Fruit fly (Drosophila melanogaster) whole organism, embryonic: Measurements from ENCODE around the gene CG10445.
A peak's percentile ranks its signal among the peaks of the same experiment; 100 is the strongest.

Experiments
- Abd-B ChIP-seq: fragments of 200-800 bp; sonication (Bioruptor generic); optimal IDR thresholded peaks from 2 replicates; lab custom pipeline; 2018; ENCODE audit warnings: missing biosample characterization, mild to moderate bottlenecking, missing genetic modification characterization, moderate library complexity
- Aef1 ChIP-seq: fragments of 200-800 bp; sonication (Bioruptor generic); IDR thresholded peaks from 3 replicates; pipeline ENCODE4 v1.3.6; 2022; ENCODE audit warnings: missing biosample characterization, missing genetic modification characterization
- C15 ChIP-seq: fragments of 200-800 bp; sonication (Bioruptor generic); IDR thresholded peaks from 3 replicates; pipeline ENCODE4 v1.3.6; 2022; ENCODE audit warnings: missing biosample characterization, missing genetic modification characterization
- CG10267 ChIP-seq: fragments of 200-800 bp; sonication (Bioruptor generic); optimal IDR thresholded peaks from 2 replicates; lab custom pipeline; 2018; ENCODE audit warnings: missing biosample characterization, mild to moderate bottlenecking, missing genetic modification characterization, moderate library complexity
- CG10274 ChIP-seq: fragments of 200-800 bp; sonication (Bioruptor generic); optimal IDR thresholded peaks from 3 replicates; lab custom pipeline; 2017; ENCODE audit warnings: missing biosample characterization, mild to moderate bottlenecking, missing genetic modification characterization
- CG10959 ChIP-seq: fragments of 200-800 bp; sonication (Bioruptor generic); IDR thresholded peaks from 2 replicates; pipeline ENCODE4 v1.3.6; 2022; ENCODE audit warnings: missing biosample characterization, missing genetic modification characterization
- CG11560 ChIP-seq: fragments of 200-800 bp; sonication (Bioruptor generic); IDR thresholded peaks from 3 replicates; pipeline ENCODE4 v1.3.6; 2022; ENCODE audit warnings: missing biosample characterization, missing genetic modification characterization
- CG12769 ChIP-seq: fragments of 200-800 bp; sonication (Bioruptor generic); optimal IDR thresholded peaks from 2 replicates; lab custom pipeline; 2019; ENCODE audit warnings: missing biosample characterization, mild to moderate bottlenecking, missing genetic modification characterization, moderate library complexity
- CG13894 ChIP-seq: fragments of 200-800 bp; sonication (Bioruptor generic); optimal IDR thresholded peaks from 3 replicates; lab custom pipeline; 2018; ENCODE audit warnings: missing biosample characterization, mild to moderate bottlenecking, missing genetic modification characterization, moderate library complexity
- CG14441 ChIP-seq: fragments of 200-800 bp; sonication (Bioruptor generic); IDR thresholded peaks from 2 replicates; pipeline ENCODE4 v1.3.6; 2022; ENCODE audit warnings: missing biosample characterization, missing genetic modification characterization
- CG17361 ChIP-seq: fragments of 200-800 bp; sonication (Bioruptor generic); IDR thresholded peaks from 3 replicates; pipeline ENCODE4 v1.3.6; 2022; ENCODE audit warnings: missing biosample characterization, missing genetic modification characterization
- CG2875 ChIP-seq: fragments of 200-800 bp; sonication (Bioruptor generic); optimal IDR thresholded peaks from 2 replicates; lab custom pipeline; 2017; ENCODE audit warnings: missing biosample characterization, mild to moderate bottlenecking, missing genetic modification characterization, missing genetic modification reagents
- CG34224 ChIP-seq: fragments of 200-800 bp; sonication (Bioruptor generic); IDR thresholded peaks from 3 replicates; pipeline ENCODE4 v1.3.6; 2022; ENCODE audit warnings: missing biosample characterization, missing genetic modification characterization; ENCODE audit not compliant: partially characterized antibody
- CG4424 ChIP-seq: fragments of 200-800 bp; sonication (Bioruptor generic); optimal IDR thresholded peaks from 3 replicates; lab custom pipeline; 2016; ENCODE audit warnings: missing biosample characterization, missing genetic modification characterization
- CG4730 ChIP-seq: fragments of 200-800 bp; sonication (Bioruptor generic); IDR thresholded peaks from 2 replicates; pipeline ENCODE4 v1.3.6; 2022; ENCODE audit warnings: missing biosample characterization, missing genetic modification characterization
- CG5180 ChIP-seq: fragments of 200-800 bp; sonication (Bioruptor generic); optimal IDR thresholded peaks from 3 replicates; lab custom pipeline; 2017; ENCODE audit warnings: missing biosample characterization, missing genetic modification characterization, mild to moderate bottlenecking, moderate library complexity, missing genetic modification reagents
- CG6654 ChIP-seq: fragments of 200-800 bp; sonication (Bioruptor generic); optimal IDR thresholded peaks from 2 replicates; lab custom pipeline; 2017; ENCODE audit warnings: missing biosample characterization, mild to moderate bottlenecking, missing genetic modification characterization
- CG7745 ChIP-seq: fragments of 200-800 bp; sonication (Bioruptor generic); optimal IDR thresholded peaks from 2 replicates; lab custom pipeline; 2018; ENCODE audit warnings: missing biosample characterization, mild to moderate bottlenecking, missing genetic modification characterization, moderate library complexity
- D ChIP-seq, 2 experiments: fragments of 200-800 bp in 1 of 2; fragments of >200 bp in 1 of 2; sonication (Bioruptor generic) in 1 of 2; optimal IDR thresholded peaks; 2 replicates in 1 of 2; 3 replicates in 1 of 2; lab custom pipeline; 2017; ENCODE audit warnings: mild to moderate bottlenecking in 1 of 2, missing biosample characterization in 1 of 2, missing genetic modification characterization in 1 of 2, missing genetic modification reagents in 1 of 2
- Elba2 ChIP-seq: fragments of 200-800 bp; sonication (Bioruptor generic); optimal IDR thresholded peaks from 3 replicates; lab custom pipeline; 2016; ENCODE audit warnings: missing biosample characterization, missing genetic modification characterization
- GATAe ChIP-seq: fragments of 200-800 bp; sonication (Bioruptor generic); conservative IDR thresholded peaks from 2 replicates; pipeline ENCODE4 v1.3.6; 2022; ENCODE audit warnings: missing biosample characterization, missing genetic modification characterization
- H15 ChIP-seq: fragments of 200-800 bp; sonication (Bioruptor generic); IDR thresholded peaks from 3 replicates; pipeline ENCODE4 v1.3.6; 2022; ENCODE audit warnings: missing biosample characterization, missing genetic modification characterization
- Kr ChIP-seq: fragments of 200-800 bp; sonication (Bioruptor generic); optimal IDR thresholded peaks from 2 replicates; lab custom pipeline; 2017; ENCODE audit warnings: missing biosample characterization, mild to moderate bottlenecking, missing genetic modification characterization
- MBD-R2 ChIP-seq: fragments of 200-800 bp; sonication (Bioruptor generic); IDR thresholded peaks from 2 replicates; pipeline ENCODE4 v1.3.6; 2022; ENCODE audit warnings: missing biosample characterization, missing genetic modification characterization
- Mad ChIP-seq: fragments of 200-800 bp; sonication (Bioruptor generic); optimal IDR thresholded peaks from 2 replicates; lab custom pipeline; 2016; ENCODE audit warnings: missing biosample characterization, missing genetic modification characterization
- Myb ChIP-seq: fragments of 200-800 bp; sonication (Bioruptor generic); optimal IDR thresholded peaks from 2 replicates; lab custom pipeline; 2016; ENCODE audit warnings: missing biosample characterization, missing genetic modification characterization
- Neu2 ChIP-seq: fragments of 200-800 bp; sonication (Bioruptor generic); optimal IDR thresholded peaks from 3 replicates; lab custom pipeline; 2016; ENCODE audit warnings: missing biosample characterization, missing genetic modification characterization, borderline replicate concordance
- Optix ChIP-seq: fragments of 200-800 bp; sonication (Bioruptor generic); IDR thresholded peaks from 3 replicates; pipeline ENCODE4 v1.3.6; 2022; ENCODE audit warnings: missing biosample characterization, missing genetic modification characterization
- Ravus ChIP-seq: fragments of 200-800 bp; sonication (Bioruptor generic); IDR thresholded peaks from 2 replicates; pipeline ENCODE4 v1.3.6; 2022; ENCODE audit warnings: missing biosample characterization, missing genetic modification characterization
- Sox100B ChIP-seq: fragments of 200-800 bp; sonication (Bioruptor generic); optimal IDR thresholded peaks from 3 replicates; lab custom pipeline; 2018; ENCODE audit warnings: missing biosample characterization, mild to moderate bottlenecking, missing genetic modification characterization
- al ChIP-seq: fragments of 200-800 bp; sonication (Bioruptor generic); IDR thresholded peaks from 2 replicates; pipeline ENCODE4 v1.3.6; 2022; ENCODE audit warnings: missing biosample characterization, missing genetic modification characterization
- ato ChIP-seq: fragments of 200-800 bp; sonication (Bioruptor generic); IDR thresholded peaks from 2 replicates; pipeline ENCODE4 v1.3.6; 2022; ENCODE audit warnings: missing biosample characterization, missing genetic modification characterization; ENCODE audit not compliant: partially characterized antibody
- crc ChIP-seq: fragments of 200-800 bp; sonication (Bioruptor generic); optimal IDR thresholded peaks from 2 replicates; lab custom pipeline; 2016; ENCODE audit warnings: missing biosample characterization, missing genetic modification characterization
- crp ChIP-seq, 2 experiments: fragments of 200-800 bp; sonication (Bioruptor generic); optimal IDR thresholded peaks; 2 replicates in 1 of 2; 3 replicates in 1 of 2; lab custom pipeline; 2017; ENCODE audit warnings: missing biosample characterization in 2 of 2, missing genetic modification characterization in 2 of 2, mild to moderate bottlenecking in 1 of 2, moderate library complexity in 1 of 2
- da ChIP-seq: fragments of 200-800 bp; sonication (Bioruptor generic); optimal IDR thresholded peaks from 2 replicates; lab custom pipeline; 2016; ENCODE audit warnings: missing biosample characterization, missing genetic modification characterization
- dm ChIP-seq: fragments of 200-800 bp; sonication (Bioruptor generic); optimal IDR thresholded peaks from 3 replicates; lab custom pipeline; 2016; ENCODE audit warnings: missing biosample characterization, missing genetic modification characterization
- fd64A ChIP-seq: fragments of 200-800 bp; sonication (Bioruptor generic); optimal IDR thresholded peaks from 3 replicates; lab custom pipeline; 2018; ENCODE audit warnings: missing biosample characterization, mild to moderate bottlenecking, missing genetic modification characterization
- fd96Cb ChIP-seq: fragments of 200-800 bp; sonication (Bioruptor generic); optimal IDR thresholded peaks from 2 replicates; lab custom pipeline; 2018; ENCODE audit warnings: missing biosample characterization, mild to moderate bottlenecking, missing genetic modification characterization, moderate library complexity
- gt ChIP-seq: fragments of 200-800 bp; sonication (Bioruptor generic); IDR thresholded peaks from 2 replicates; pipeline ENCODE4 v1.3.6; 2022; ENCODE audit warnings: missing biosample characterization, missing genetic modification characterization
- knrl ChIP-seq: fragments of 200-800 bp; sonication (Bioruptor generic); IDR thresholded peaks from 3 replicates; pipeline ENCODE4 v1.3.6; 2022; ENCODE audit warnings: missing biosample characterization, missing genetic modification characterization; ENCODE audit not compliant: partially characterized antibody
- lov ChIP-seq, 2 experiments: fragments of 200-800 bp in 1 of 2; fragments of >200 bp in 1 of 2; sonication (Bioruptor generic) in 1 of 2; IDR thresholded peaks in 1 of 2; optimal IDR thresholded peaks in 1 of 2; 2 replicates in 1 of 2; 3 replicates in 1 of 2; pipeline versions ENCODE4 v1.3.6 to Lab custom; 2017 to 2022; ENCODE audit warnings: missing biosample characterization in 1 of 2, missing genetic modification characterization in 1 of 2
- maf-S ChIP-seq: fragments of 200-800 bp; sonication (Bioruptor generic); optimal IDR thresholded peaks from 2 replicates; lab custom pipeline; 2016; ENCODE audit warnings: missing biosample characterization, missing genetic modification characterization
- mld ChIP-seq: fragments of 200-800 bp; sonication (Bioruptor generic); IDR thresholded peaks from 3 replicates; pipeline ENCODE4 v1.3.6; 2022; ENCODE audit warnings: missing biosample characterization, missing genetic modification characterization; ENCODE audit not compliant: partially characterized antibody
- otp ChIP-seq: fragments of 200-800 bp; sonication (Bioruptor generic); IDR thresholded peaks from 3 replicates; pipeline ENCODE4, ENCODE4 v1.3.6; 2022; ENCODE audit warnings: missing biosample characterization, missing genetic modification characterization
- pan ChIP-seq, 4 experiments: fragments of >200 bp in 3 of 4; fragments of 200-800 bp in 1 of 4; sonication (Bioruptor generic) in 1 of 4; optimal IDR thresholded peaks in 3 of 4; IDR thresholded peaks in 1 of 4; 2 replicates each; pipeline versions ENCODE4 v1.3.6 to Lab custom; 2017 to 2022; ENCODE audit warnings: missing biosample characterization in 2 of 4, missing genetic modification characterization in 2 of 4, mixed read lengths in 1 of 4
- pb ChIP-seq: fragments of 200-800 bp; sonication (Bioruptor generic); optimal IDR thresholded peaks from 3 replicates; lab custom pipeline; 2016; ENCODE audit warnings: missing biosample characterization, missing genetic modification characterization
- psq ChIP-seq: fragments of 200-800 bp; sonication (Bioruptor generic); optimal IDR thresholded peaks from 2 replicates; lab custom pipeline; 2017; ENCODE audit warnings: missing biosample characterization, missing genetic modification characterization
- sc ChIP-seq, 3 experiments: fragments of >200 bp in 2 of 3; fragments of 200-800 bp in 1 of 3; sonication (Bioruptor generic) in 1 of 3; optimal IDR thresholded peaks; 2 replicates in 2 of 3; 3 replicates in 1 of 3; lab custom pipeline; 2017; ENCODE audit warnings: mild to moderate bottlenecking in 1 of 3, missing biosample characterization in 1 of 3, missing genetic modification characterization in 1 of 3, missing genetic modification reagents in 1 of 3
- tio ChIP-seq: fragments of 200-800 bp; sonication (Bioruptor generic); optimal IDR thresholded peaks from 2 replicates; lab custom pipeline; 2017; ENCODE audit warnings: missing biosample characterization, missing genetic modification characterization, inconsistent platforms

The CG10445 gene

dm6 chr3R:7911482-7911881, 8.6 kb downstream of the CG10445 start, which contains the start of gene Prat (continued):
- TF ChIP-seq tio (GFP tag; lab: Kevin White, UChicago), result no peak
- peak; percentile 80 for TF ChIP-seq dm
- TF ChIP-seq H15, result no peak
- no peak for TF ChIP-seq lov (optimal IDR thresholded peaks at IDR 0.05; lab: Kevin White, UChicago)
- no peak for TF ChIP-seq lov (GFP tag; IDR thresholded peaks at IDR 0.05; lab: Robert Waterston, UW)
- no peak for TF ChIP-seq otp (GFP tag; lab: Robert Waterston, UW)
- no peak for TF ChIP-seq C15 (GFP tag; lab: Robert Waterston, UW)
- no peak for TF ChIP-seq gt (GFP tag; lab: Robert Waterston, UW)
- TF ChIP-seq fd96Cb (tag; lab: Kevin White, UChicago), result no peak
- no peak for TF ChIP-seq CG14441
- TF ChIP-seq sc (optimal IDR thresholded peaks at IDR 0.05; lab: Kevin White, UChicago), result no peak
- TF ChIP-seq sc (GFP tag; optimal IDR thresholded peaks at IDR 0.05; lab: Kevin White, UChicago), result no peak
- no peak for TF ChIP-seq Optix
- no peak for TF ChIP-seq CG2875 (GFP tag; lab: Kevin White, UChicago)
- peak in 1 of 2 experiments; percentile 60 for TF ChIP-seq crp (GFP tag; optimal IDR thresholded peaks at IDR 0.05; lab: Kevin White, UChicago)
- no peak for TF ChIP-seq CG7745 (tag; lab: Kevin White, UChicago)
- TF ChIP-seq CG4424 (GFP tag; lab: Kevin White, UChicago), result no peak
- TF ChIP-seq CG12769 (tag; lab: Kevin White, UChicago), result no peak
- TF ChIP-seq CG10267 (tag; lab: Kevin White, UChicago), result peak; percentile 25
- TF ChIP-seq Ravus (GFP tag; lab: Robert Waterston, UW), result no peak
- no peak for TF ChIP-seq CG10959
- TF ChIP-seq GATAe (GFP tag; lab: Robert Waterston, UW), result no peak
- no peak for TF ChIP-seq al (GFP tag; lab: Robert Waterston, UW)
- TF ChIP-seq ato (GFP tag; lab: Robert Waterston, UW), result peak; percentile 79
- peak; percentile 65 for TF ChIP-seq D (optimal IDR thresholded peaks at IDR 0.05; lab: Kevin White, UChicago)
- no peak for TF ChIP-seq D (GFP tag; optimal IDR thresholded peaks at IDR 0.05; lab: Kevin White, UChicago)
- TF ChIP-seq knrl (GFP tag; lab: Robert Waterston, UW), result peak; percentile 71
- peak; percentile 76 for TF ChIP-seq CG34224 (GFP tag; lab: Robert Waterston, UW)
- peak; percentile 71 for TF ChIP-seq Elba2
- no peak for TF ChIP-seq CG17361 (GFP tag; lab: Robert Waterston, UW)
- no peak for TF ChIP-seq Kr
- no peak for TF ChIP-seq fd64A (GFP tag; lab: Kevin White, UChicago)
- no peak for TF ChIP-seq CG5180
- TF ChIP-seq Aef1 (GFP tag; lab: Robert Waterston, UW), result peak; percentile 31; the same call in 1 of the 3 replicates
- no peak for TF ChIP-seq CG6654 (GFP tag; lab: Kevin White, UChicago)
- no peak for TF ChIP-seq da (GFP tag; lab: Kevin White, UChicago)
- TF ChIP-seq pan (optimal IDR thresholded peaks at IDR 0.05; lab: Kevin White, UChicago), result no peak
- TF ChIP-seq pan (GFP tag; optimal IDR thresholded peaks at IDR 0.05 in 1 of 2, IDR thresholded peaks at IDR 0.05 in 1 of 2), result no peak
- no peak for TF ChIP-seq crc
- no peak for TF ChIP-seq CG13894 (tag; lab: Kevin White, UChicago)
- peak; percentile 66; the same call in 2 of the 3 replicates for TF ChIP-seq mld
- no peak for TF ChIP-seq Mad (GFP tag; lab: Kevin White, UChicago)
- TF ChIP-seq maf-S, result no peak
- peak; percentile 72 for TF ChIP-seq MBD-R2 (GFP tag; lab: Robert Waterston, UW)
- TF ChIP-seq psq (GFP tag; lab: Kevin White, UChicago), result no peak
- no peak for TF ChIP-seq pb (GFP tag; lab: Kevin White, UChicago)
- TF ChIP-seq Neu2 (GFP tag; lab: Kevin White, UChicago), result no peak
- TF ChIP-seq Myb (GFP tag; lab: Kevin White, UChicago), result peak; percentile 9
- TF ChIP-seq Sox100B (GFP tag; lab: Kevin White, UChicago), result no peak
- TF ChIP-seq Abd-B, result no peak
- no peak for TF ChIP-seq CG11560
- TF ChIP-seq CG4730 (GFP tag; lab: Robert Waterston, UW), result no peak
- no peak for TF ChIP-seq CG10274 (GFP tag; lab: Kevin White, UChicago)
